Fruit fly (Drosophila melanogaster): ENCODE data around the gene gudu.

Gene gudu

dm6 chr2L:7411947-7412621 is 23.8 kb downstream of the gudu start, which contains the start of gene chm (continued):
- TF ChIP-seq D19B (GFP tag; optimal IDR thresholded peaks at IDR 0.05) (no peak), insv (GFP tag; optimal IDR thresholded peaks at IDR 0.05) (peak in 1 of 2 experiments; percentile 6), CG2678 (tag; optimal IDR thresholded peaks at IDR 0.05) (no peak), fd64A (GFP tag; optimal IDR thresholded peaks at IDR 0.05) (no peak), NC2α (GFP tag; optimal IDR thresholded peaks at IDR 0.05) (no peak), CG8944 (GFP tag; optimal IDR thresholded peaks at IDR 0.05) (no peak), sens-2 (GFP tag; IDR thresholded peaks at IDR 0.05) (no peak), ci (GFP tag; IDR thresholded peaks at IDR 0.05) (no peak), CG7786 (GFP tag; optimal IDR thresholded peaks at IDR 0.05) (peak; percentile 47), mirr (GFP tag; optimal IDR thresholded peaks at IDR 0.05) (no peak), CG10147 (GFP tag; optimal IDR thresholded peaks at IDR 0.05) (no peak), CG13287 (GFP tag; IDR thresholded peaks at IDR 0.05; ENCODE audit: partially characterized antibody) (peak; percentile 93), CG7928 (GFP tag; optimal IDR thresholded peaks at IDR 0.05) (no peak), CG12299 (tag; optimal IDR thresholded peaks at IDR 0.05) (no peak), CG15479 (GFP tag; optimal IDR thresholded peaks at IDR 0.05) (no peak), CG10654 (GFP tag; optimal IDR thresholded peaks at IDR 0.05) (no peak), Atf3 (GFP tag; optimal IDR thresholded peaks at IDR 0.05) (no peak), GATAe (GFP tag; conservative IDR thresholded peaks at IDR 0.05) (no peak), kay (GFP tag; optimal IDR thresholded peaks at IDR 0.05) (no peak), corto (GFP tag; optimal IDR thresholded peaks at IDR 0.05) (no peak), CG6791 (GFP tag; IDR thresholded peaks at IDR 0.05; ENCODE audit: partially characterized antibody) (peak; percentile 92), CG11695 (GFP tag; IDR thresholded peaks at IDR 0.05) (no peak), MTF-1 (GFP tag; optimal IDR thresholded peaks at IDR 0.05; ENCODE audit: borderline replicate concordance) (no peak), Jarid2 (GFP tag; optimal IDR thresholded peaks at IDR 0.05) (no peak), maf-S (GFP tag; optimal IDR thresholded peaks at IDR 0.05) (no peak), trh (GFP tag; optimal IDR thresholded peaks at IDR 0.05) (no peak), E2f1 (GFP tag; IDR thresholded peaks at IDR 0.05) (no peak), tgo (GFP tag; IDR thresholded peaks at IDR 0.05) (no peak), gsb (GFP tag; IDR thresholded peaks at IDR 0.05) (no peak), CG16815 (GFP tag; optimal IDR thresholded peaks at IDR 0.05) (no peak), Chrac-16 (GFP tag; optimal IDR thresholded peaks at IDR 0.05) (no peak), jing (GFP tag; optimal IDR thresholded peaks at IDR 0.05) (no peak), CG8290 (GFP tag; optimal IDR thresholded peaks at IDR 0.05) (peak; percentile 37), CG8290 (tag; optimal IDR thresholded peaks at IDR 0.05) (peak in 1 of 2 experiments; percentile 81), ind (GFP tag; optimal IDR thresholded peaks at IDR 0.05) (no peak), CG15514 (GFP tag; optimal IDR thresholded peaks at IDR 0.05) (peak; percentile 46), CG17802 (tag; optimal IDR thresholded peaks at IDR 0.05) (no peak), Doc3 (GFP tag; IDR thresholded peaks at IDR 0.05; ENCODE audit: partially characterized antibody) (peak; percentile 91), Fer2 (tag; optimal IDR thresholded peaks at IDR 0.05) (peak; percentile 9), CG13894 (tag; optimal IDR thresholded peaks at IDR 0.05) (no peak), Neu2 (GFP tag; optimal IDR thresholded peaks at IDR 0.05; ENCODE audit: borderline replicate concordance) (no peak), wdn (GFP tag; IDR thresholded peaks at IDR 0.05) (no peak), BtbVII (GFP tag; optimal IDR thresholded peaks at IDR 0.05) (no peak), Ssrp (tag; optimal IDR thresholded peaks at IDR 0.05) (no peak), ash1 (GFP tag; optimal IDR thresholded peaks at IDR 0.05) (no peak), CG17568 (GFP tag; optimal IDR thresholded peaks at IDR 0.05) (no peak), btn (GFP tag; optimal IDR thresholded peaks at IDR 0.05) (no peak), CG7271 (tag; optimal IDR thresholded peaks at IDR 0.05) (no peak), CG4854 (GFP tag; optimal IDR thresholded peaks at IDR 0.05) (no peak), chif (GFP tag; optimal IDR thresholded peaks at IDR 0.05) (peak in 1 of 2 experiments; percentile 28)

Data from whole organism, embryonic.